Fruit fly (Drosophila melanogaster) whole organism, wandering third instar larva: Measurements from ENCODE around the gene Hmu.
A peak's percentile ranks its signal among the peaks of the same experiment; 100 is the strongest.

Experiments used
- Abd-B ChIP-seq: fragments of >200 bp; optimal IDR thresholded peaks from 2 replicates; lab custom pipeline; 2017; ENCODE audit warnings: missing biosample characterization, missing genetic modification characterization
- CG32264 ChIP-seq: fragments of 200-800 bp; sonication (Bioruptor generic); optimal IDR thresholded peaks from 2 replicates; lab custom pipeline; 2016; ENCODE audit warnings: missing biosample characterization, missing genetic modification characterization
- CG9705 ChIP-seq: fragments of 200-800 bp; sonication (Bioruptor generic); optimal IDR thresholded peaks from 2 replicates; lab custom pipeline; 2018; ENCODE audit warnings: missing biosample characterization, mild to moderate bottlenecking, missing genetic modification characterization
- CrebA ChIP-seq: fragments of 200-800 bp; sonication (Bioruptor generic); optimal IDR thresholded peaks from 2 replicates; lab custom pipeline; 2016; ENCODE audit warnings: missing biosample characterization, mild to moderate bottlenecking, missing genetic modification characterization, borderline replicate concordance
- Dfd ChIP-seq: fragments of >200 bp; optimal IDR thresholded peaks from 2 replicates; lab custom pipeline; 2017; ENCODE audit warnings: missing biosample characterization, missing genetic modification characterization
- Dif ChIP-seq: fragments of 200-275, 200-300 bp; sonication (Bioruptor generic); optimal IDR thresholded peaks from 2 replicates; lab custom pipeline; 2018; ENCODE audit warnings: missing biosample characterization, missing genetic modification characterization; ENCODE audit not compliant: partially characterized antibody
- GATAd ChIP-seq: sonication (Bioruptor generic); optimal IDR thresholded peaks from 2 replicates; lab custom pipeline; 2016; ENCODE audit warnings: missing biosample characterization, missing genetic modification characterization
- HLH106 ChIP-seq: fragments of 200-800 bp; optimal IDR thresholded peaks from 3 replicates; lab custom pipeline; 2019; ENCODE audit warnings: missing biosample characterization, mild to moderate bottlenecking, missing genetic modification characterization, moderate library complexity
- Hnf4 ChIP-seq: fragments of 200-800 bp; sonication (Bioruptor generic); optimal IDR thresholded peaks from 2 replicates; lab custom pipeline; 2016; ENCODE audit warnings: missing biosample characterization, mild to moderate bottlenecking, missing genetic modification characterization
- Hr78 ChIP-seq: fragments of >200 bp; optimal IDR thresholded peaks from 2 replicates; lab custom pipeline; 2017; ENCODE audit warnings: missing biosample characterization, missing genetic modification characterization
- Hr83 ChIP-seq: fragments of 200-300 bp; sonication (Bioruptor generic); optimal IDR thresholded peaks from 2 replicates; lab custom pipeline; 2016; ENCODE audit warnings: missing biosample characterization, mild to moderate bottlenecking, missing genetic modification characterization, moderate library complexity; ENCODE audit not compliant: poor library complexity, severe bottlenecking
- Jra ChIP-seq: sonication (Bioruptor generic); optimal IDR thresholded peaks from 2 replicates; lab custom pipeline; 2016; ENCODE audit warnings: missing biosample characterization, missing genetic modification characterization
- Mio ChIP-seq: sonication (Bioruptor generic); optimal IDR thresholded peaks from 2 replicates; lab custom pipeline; 2016; ENCODE audit warnings: missing biosample characterization, missing genetic modification characterization
- Myc ChIP-seq: fragments of >200 bp; optimal IDR thresholded peaks from 2 replicates; lab custom pipeline; 2017
- N ChIP-seq: fragments of >200 bp; optimal IDR thresholded peaks from 2 replicates; lab custom pipeline; 2018; ENCODE audit warnings: missing biosample characterization, missing external identifiers, missing genetic modification characterization
- OdsH ChIP-seq: fragments of 200-800 bp; sonication (Bioruptor generic); optimal IDR thresholded peaks from 2 replicates; lab custom pipeline; 2016; ENCODE audit warnings: missing biosample characterization, mild to moderate bottlenecking, missing genetic modification characterization
- Rel ChIP-seq, 2 experiments: fragments of 200-800 bp; sonication (Bioruptor generic) in 1 of 2; optimal IDR thresholded peaks; 2 replicates in 1 of 2; 3 replicates in 1 of 2; lab custom pipeline; 2016 to 2019; ENCODE audit warnings: mild to moderate bottlenecking in 2 of 2, missing biosample characterization in 2 of 2, missing genetic modification characterization in 2 of 2, moderate library complexity in 1 of 2
- Sp1 ChIP-seq: fragments of 200-800 bp; sonication (Bioruptor generic); optimal IDR thresholded peaks from 3 replicates; lab custom pipeline; 2019; ENCODE audit warnings: missing biosample characterization, mild to moderate bottlenecking, missing genetic modification characterization, moderate library complexity
- Vsx2 ChIP-seq: fragments of 200-300, 225-300 bp; sonication (Bioruptor generic); optimal IDR thresholded peaks from 2 replicates; lab custom pipeline; 2018; ENCODE audit warnings: missing biosample characterization, missing genetic modification characterization; ENCODE audit not compliant: partially characterized antibody
- br ChIP-seq: fragments of 200-800 bp; sonication (Bioruptor generic); optimal IDR thresholded peaks from 2 replicates; lab custom pipeline; 2016; ENCODE audit warnings: missing biosample characterization, missing genetic modification characterization
- brk ChIP-seq: fragments of 200-800 bp; sonication (Bioruptor generic); optimal IDR thresholded peaks from 2 replicates; lab custom pipeline; 2016; ENCODE audit warnings: missing biosample characterization, mild to moderate bottlenecking, missing genetic modification characterization
- dl ChIP-seq, 2 experiments: fragments of 175-275, 200-275 bp in 1 of 2; fragments of 200-275 bp in 1 of 2; sonication (Bioruptor generic); optimal IDR thresholded peaks; lab custom pipeline; 2018; ENCODE audit warnings: mild to moderate bottlenecking in 2 of 2, missing biosample characterization in 2 of 2, missing genetic modification characterization in 2 of 2, moderate library complexity in 2 of 2; ENCODE audit not compliant: partially characterized antibody in 2 of 2, insufficient read depth in 1 of 2
- dmrt93B ChIP-seq: fragments of 200-800 bp; sonication (Bioruptor generic); optimal IDR thresholded peaks from 2 replicates; lab custom pipeline; 2018; ENCODE audit warnings: missing biosample characterization, mild to moderate bottlenecking, missing genetic modification characterization
- dsf ChIP-seq: sonication (Bioruptor generic); optimal IDR thresholded peaks from 2 replicates; lab custom pipeline; 2016; ENCODE audit warnings: missing biosample characterization, missing genetic modification characterization, borderline replicate concordance
- ey ChIP-seq: fragments of 200-800 bp; sonication (Bioruptor generic); optimal IDR thresholded peaks from 2 replicates; lab custom pipeline; 2016; ENCODE audit warnings: missing biosample characterization, missing genetic modification characterization
- foxo ChIP-seq, 2 experiments: fragments of 200-800 bp; sonication (Bioruptor generic); optimal IDR thresholded peaks; 2 replicates in 1 of 2; 3 replicates in 1 of 2; lab custom pipeline; 2016 to 2017; ENCODE audit warnings: missing biosample characterization in 2 of 2, missing genetic modification characterization in 2 of 2
- fru ChIP-seq: fragments of 200-800 bp; sonication (Bioruptor generic); optimal IDR thresholded peaks from 3 replicates; lab custom pipeline; 2016; ENCODE audit warnings: missing biosample characterization, mild to moderate bottlenecking, missing genetic modification characterization
- h ChIP-seq: fragments of 200-800 bp; sonication (Bioruptor generic); optimal IDR thresholded peaks from 3 replicates; lab custom pipeline; 2016; ENCODE audit warnings: missing biosample characterization, mild to moderate bottlenecking, missing genetic modification characterization
- jim ChIP-seq: fragments of 175-275, 200-325 bp; sonication (Bioruptor generic); optimal IDR thresholded peaks from 2 replicates; lab custom pipeline; 2016; ENCODE audit warnings: missing biosample characterization, mild to moderate bottlenecking, missing genetic modification characterization
- lola ChIP-seq: fragments of >200 bp; optimal IDR thresholded peaks from 2 replicates; lab custom pipeline; 2017; ENCODE audit warnings: missing biosample characterization, missing genetic modification characterization
- pan ChIP-seq: fragments of >200 bp; optimal IDR thresholded peaks from 2 replicates; lab custom pipeline; 2017
- psq ChIP-seq: fragments of 200-800 bp; sonication (Bioruptor generic); optimal IDR thresholded peaks from 3 replicates; lab custom pipeline; 2017; ENCODE audit warnings: missing biosample characterization, mild to moderate bottlenecking, missing genetic modification characterization, moderate library complexity
- rgr ChIP-seq: fragments of 200-800 bp; sonication (Bioruptor generic); optimal IDR thresholded peaks from 3 replicates; lab custom pipeline; 2016; ENCODE audit warnings: missing biosample characterization, mild to moderate bottlenecking, missing genetic modification characterization
- sage ChIP-seq: fragments of 200-800 bp; sonication (Bioruptor generic); optimal IDR thresholded peaks from 2 replicates; lab custom pipeline; 2016; ENCODE audit warnings: missing biosample characterization, mild to moderate bottlenecking, missing genetic modification characterization
- sv ChIP-seq: fragments of 200-800 bp; sonication (Bioruptor generic); optimal IDR thresholded peaks from 3 replicates; lab custom pipeline; 2016; ENCODE audit warnings: missing biosample characterization, missing genetic modification characterization
- tai ChIP-seq: sonication (Bioruptor generic); optimal IDR thresholded peaks from 2 replicates; lab custom pipeline; 2016; ENCODE audit warnings: missing biosample characterization, missing genetic modification characterization
- usp ChIP-seq: fragments of >200 bp; optimal IDR thresholded peaks from 2 replicates; lab custom pipeline; 2017; ENCODE audit warnings: missing biosample characterization, missing genetic modification characterization
- woc ChIP-seq: sonication (Bioruptor generic); optimal IDR thresholded peaks from 2 replicates; lab custom pipeline; 2016; ENCODE audit warnings: missing biosample characterization, mild to moderate bottlenecking, missing genetic modification characterization

The Hmu gene

dm6 chr3R:27274533-27275447 lies 13.8 kb upstream of the Hmu start, which contains the start of gene CG5938:
CG5938 (plus strand) TSS chr3R:27274794.
- TF ChIP-seq dl (GFP tag; optimal IDR thresholded peaks at IDR 0.05; lab: Kevin White, UChicago; ENCODE audit: insufficient read depth in 1 of 2, partially characterized antibody in 2 of 2) (no peak), CG9705 (GFP tag; lab: Kevin White, UChicago) (no peak), woc (GFP tag; lab: Kevin White, UChicago) (no peak), Hr83 (GFP tag; lab: Kevin White, UChicago) (peak; percentile 49), lola (no peak), usp (GFP tag; lab: Kevin White, UChicago) (no peak), Rel (GFP tag; optimal IDR thresholded peaks at IDR 0.05; lab: Kevin White, UChicago) (no peak), Rel (tag; optimal IDR thresholded peaks at IDR 0.05; lab: Kevin White, UChicago) (peak; percentile 94), psq (no peak), pan (lab: Kevin White, UChicago) (no peak), sage (no peak), CG32264 (GFP tag; lab: Kevin White, UChicago) (no peak), N (GFP tag; lab: Kevin White, UChicago) (no peak), fru (GFP tag; lab: Kevin White, UChicago) (no peak), Myc (lab: Kevin White, UChicago) (no peak), jim (GFP tag; lab: Kevin White, UChicago) (peak; percentile 35), br (GFP tag; lab: Kevin White, UChicago) (peak; percentile 14), rgr (GFP tag; lab: Kevin White, UChicago) (peak; percentile 29), Jra (GFP tag; lab: Kevin White, UChicago) (peak; percentile 23), Dif (GFP tag; lab: Kevin White, UChicago) (no peak), Abd-B (no peak), GATAd (no peak), h (GFP tag; lab: Kevin White, UChicago) (peak; percentile 31), Hr78 (no peak), dmrt93B (GFP tag; lab: Kevin White, UChicago) (no peak), dsf (GFP tag; lab: Kevin White, UChicago) (no peak), ey (GFP tag; lab: Kevin White, UChicago) (no peak), Dfd (GFP tag; lab: Kevin White, UChicago) (no peak), Hnf4 (GFP tag; lab: Kevin White, UChicago) (peak; percentile 30), Mio (no peak), Vsx2 (no peak), brk (GFP tag; lab: Kevin White, UChicago) (no peak), tai (GFP tag; lab: Kevin White, UChicago) (no peak), CrebA (GFP tag; lab: Kevin White, UChicago) (no peak), OdsH (GFP tag; lab: Kevin White, UChicago) (no peak), sv (peak; percentile 40), HLH106 (tag; lab: Kevin White, UChicago) (peak; percentile 55), foxo (GFP tag; optimal IDR thresholded peaks at IDR 0.05; lab: Kevin White, UChicago) (peak in 1 of 2 experiments; percentile 21), Sp1 (GFP tag; lab: Kevin White, UChicago) (peak; percentile 15)

dm6 chr3R:27279478-27279877 lies 9.1 kb upstream of the Hmu start:
- TF ChIP-seq Dfd (GFP tag; lab: Kevin White, UChicago): no peak
- no peak for TF ChIP-seq h (GFP tag; lab: Kevin White, UChicago)
- TF ChIP-seq Sp1 (GFP tag; lab: Kevin White, UChicago): no peak
- TF ChIP-seq sage: no peak
- no peak for TF ChIP-seq tai (GFP tag; lab: Kevin White, UChicago)
- no peak for TF ChIP-seq brk (GFP tag; lab: Kevin White, UChicago)
- no peak for TF ChIP-seq HLH106 (tag; lab: Kevin White, UChicago)
- TF ChIP-seq rgr (GFP tag; lab: Kevin White, UChicago): no peak
- TF ChIP-seq GATAd: no peak
- TF ChIP-seq Hr78: no peak
- TF ChIP-seq lola: no peak
- TF ChIP-seq CG9705 (GFP tag; lab: Kevin White, UChicago): no peak
- no peak for TF ChIP-seq pan (lab: Kevin White, UChicago)
- TF ChIP-seq foxo (GFP tag; optimal IDR thresholded peaks at IDR 0.05; lab: Kevin White, UChicago): no peak
- TF ChIP-seq Myc (lab: Kevin White, UChicago): no peak
- no peak for TF ChIP-seq CG32264 (GFP tag; lab: Kevin White, UChicago)
- TF ChIP-seq usp (GFP tag; lab: Kevin White, UChicago): no peak
- no peak for TF ChIP-seq ey (GFP tag; lab: Kevin White, UChicago)
- TF ChIP-seq fru (GFP tag; lab: Kevin White, UChicago): no peak
- TF ChIP-seq Rel (GFP tag; optimal IDR thresholded peaks at IDR 0.05; lab: Kevin White, UChicago): no peak
- no peak for TF ChIP-seq Rel (tag; optimal IDR thresholded peaks at IDR 0.05; lab: Kevin White, UChicago)
